Worm (Caenorhabditis elegans) whole organism, L2 larva: ENCODE results near the gene nex-1.

Experiments used
- C34F6.9 ChIP-seq: fragments of 150-350 bp; optimal IDR thresholded peaks from 2 replicates; lab custom pipeline; 2014; ENCODE audit warnings: missing biosample characterization, missing genetic modification characterization
- F13H6.1 ChIP-seq: sonication (generic microtip); optimal IDR thresholded peaks from 2 replicates; lab custom pipeline; 2016; ENCODE audit warnings: missing genetic modification characterization, missing compliant biosample characterization
- R02D3.7 ChIP-seq: fragments of 150-350 bp; optimal IDR thresholded peaks from 2 replicates; lab custom pipeline; 2014; ENCODE audit warnings: missing biosample characterization, missing genetic modification characterization
- ZK546.5 ChIP-seq: sonication (generic microtip); optimal IDR thresholded peaks from 2 replicates; lab custom pipeline; 2017; ENCODE audit warnings: missing biosample characterization, missing genetic modification characterization
- alr-1 ChIP-seq: fragments of 150-350 bp; optimal IDR thresholded peaks from 2 replicates; lab custom pipeline; 2014; ENCODE audit warnings: missing biosample characterization, missing genetic modification characterization
- aly-2 ChIP-seq: fragments of 150-350 bp; optimal IDR thresholded peaks from 2 replicates; lab custom pipeline; 2014; ENCODE audit warnings: missing biosample characterization, missing genetic modification characterization
- ama-1 ChIP-seq: fragments of 150-350 bp; optimal IDR thresholded peaks from 2 replicates; lab custom pipeline; 2018; ENCODE audit warnings: inconsistent platforms
- blmp-1 ChIP-seq: sonication (generic microtip); optimal IDR thresholded peaks from 2 replicates; lab custom pipeline; 2017; ENCODE audit warnings: missing genetic modification characterization, mild to moderate bottlenecking, missing compliant biosample characterization, antibody characterized with exemption, moderate library complexity; ENCODE audit not compliant: insufficient read depth
- ceh-82 ChIP-seq: fragments of 150-350 bp; optimal IDR thresholded peaks from 2 replicates; lab custom pipeline; 2014; ENCODE audit warnings: missing biosample characterization, missing genetic modification characterization
- crh-2 ChIP-seq: sonication (generic microtip); optimal IDR thresholded peaks from 2 replicates; lab custom pipeline; 2017; ENCODE audit warnings: missing biosample characterization, missing genetic modification characterization
- dmd-4 ChIP-seq: sonication (generic microtip); optimal IDR thresholded peaks from 2 replicates; lab custom pipeline; 2017; ENCODE audit warnings: missing biosample characterization, missing genetic modification characterization
- egl-27 ChIP-seq: sonication (generic microtip); optimal IDR thresholded peaks from 3 replicates; lab custom pipeline; 2017; ENCODE audit warnings: missing biosample characterization, missing genetic modification reagents, missing genetic modification characterization
- elt-1 ChIP-seq: fragments of 150-350 bp; optimal IDR thresholded peaks from 2 replicates; lab custom pipeline; 2014; ENCODE audit warnings: missing biosample characterization, missing genetic modification characterization
- elt-3 ChIP-seq: sonication (generic microtip); optimal IDR thresholded peaks from 2 replicates; lab custom pipeline; 2017; ENCODE audit warnings: missing biosample characterization, missing genetic modification characterization
- fos-1 ChIP-seq: fragments of 150-350 bp; optimal IDR thresholded peaks from 2 replicates; lab custom pipeline; 2014; ENCODE audit warnings: missing biosample characterization, missing genetic modification characterization
- gmeb-1 ChIP-seq: fragments of 150-350 bp; optimal IDR thresholded peaks from 2 replicates; lab custom pipeline; 2014; ENCODE audit warnings: missing biosample characterization, missing genetic modification characterization
- lin-11 ChIP-seq: fragments of 150-350 bp; sonication (generic microtip); optimal IDR thresholded peaks from 2 replicates; lab custom pipeline; 2014; ENCODE audit warnings: missing biosample characterization, missing genetic modification characterization, inconsistent platforms, mixed read lengths
- lin-13 ChIP-seq: fragments of 150-350 bp; optimal IDR thresholded peaks from 2 replicates; lab custom pipeline; 2014; ENCODE audit warnings: missing biosample characterization, missing genetic modification reagents, missing genetic modification characterization
- lin-39 ChIP-seq: fragments of 150-350 bp; optimal IDR thresholded peaks from 2 replicates; lab custom pipeline; 2014; ENCODE audit warnings: missing biosample characterization, missing genetic modification reagents, missing genetic modification characterization
- lsy-2 ChIP-seq, 2 experiments: fragments of 150-350 bp in 1 of 2; sonication (generic microtip) in 1 of 2; optimal IDR thresholded peaks; 2 replicates each; lab custom pipeline; 2014 to 2017; ENCODE audit warnings: missing biosample characterization in 2 of 2, missing genetic modification characterization in 2 of 2
- mab-5 ChIP-seq: fragments of 150-350 bp; optimal IDR thresholded peaks from 2 replicates; lab custom pipeline; 2014; ENCODE audit warnings: missing biosample characterization, missing genetic modification characterization
- mbf-1 ChIP-seq: sonication (generic microtip); optimal IDR thresholded peaks from 2 replicates; lab custom pipeline; 2017; ENCODE audit warnings: missing biosample characterization, missing genetic modification characterization
- mdl-1 ChIP-seq, 2 experiments: fragments of 150-350 bp in 1 of 2; sonication (generic microtip) in 1 of 2; optimal IDR thresholded peaks; 2 replicates each; lab custom pipeline; 2017; ENCODE audit warnings: missing biosample characterization in 2 of 2, missing genetic modification characterization in 2 of 2
- nhr-10 ChIP-seq: sonication (generic microtip); optimal IDR thresholded peaks from 2 replicates; lab custom pipeline; 2017; ENCODE audit warnings: missing biosample characterization, missing genetic modification characterization
- nhr-11 ChIP-seq: fragments of 150-350 bp; optimal IDR thresholded peaks from 2 replicates; lab custom pipeline; 2014; ENCODE audit warnings: missing biosample characterization, missing genetic modification characterization
- nhr-12 ChIP-seq: fragments of 150-350 bp; optimal IDR thresholded peaks from 2 replicates; lab custom pipeline; 2014; ENCODE audit warnings: missing biosample characterization, missing genetic modification characterization
- nhr-129 ChIP-seq: fragments of 150-350 bp; optimal IDR thresholded peaks from 2 replicates; lab custom pipeline; 2014; ENCODE audit warnings: missing biosample characterization, missing genetic modification characterization
- nhr-21 ChIP-seq: fragments of 150-350 bp; optimal IDR thresholded peaks from 2 replicates; lab custom pipeline; 2014; ENCODE audit warnings: missing biosample characterization, missing genetic modification characterization
- nhr-23 ChIP-seq: fragments of 150-350 bp; optimal IDR thresholded peaks from 2 replicates; lab custom pipeline; 2014; ENCODE audit warnings: missing biosample characterization, missing genetic modification reagents, missing genetic modification characterization
- nhr-237 ChIP-seq: fragments of 150-350 bp; optimal IDR thresholded peaks from 2 replicates; lab custom pipeline; 2014; ENCODE audit warnings: missing biosample characterization, missing genetic modification characterization
- nhr-25 ChIP-seq: fragments of 150-350 bp; sonication (generic microtip); optimal IDR thresholded peaks from 3 replicates; lab custom pipeline; 2014; ENCODE audit warnings: missing biosample characterization, missing genetic modification characterization
- nhr-6 ChIP-seq: fragments of 150-350 bp; optimal IDR thresholded peaks from 2 replicates; lab custom pipeline; 2014; ENCODE audit warnings: missing biosample characterization, missing genetic modification characterization
- nhr-77 ChIP-seq: fragments of 150-350 bp; optimal IDR thresholded peaks from 2 replicates; lab custom pipeline; 2014; ENCODE audit warnings: missing biosample characterization, missing genetic modification characterization
- sem-4 ChIP-seq: fragments of 150-350 bp; optimal IDR thresholded peaks from 2 replicates; lab custom pipeline; 2014; ENCODE audit warnings: missing biosample characterization, missing genetic modification reagents, missing genetic modification characterization
- skn-1 ChIP-seq: sonication (generic microtip); optimal IDR thresholded peaks from 2 replicates; lab custom pipeline; 2017; ENCODE audit warnings: missing biosample characterization, missing genetic modification characterization
- sma-3 ChIP-seq: sonication (generic microtip); optimal IDR thresholded peaks from 2 replicates; lab custom pipeline; 2016; ENCODE audit warnings: missing genetic modification reagents, missing genetic modification characterization, missing compliant biosample characterization
- sma-9 ChIP-seq, 2 experiments: fragments of 150-350 bp in 1 of 2; sonication (generic microtip) in 1 of 2; optimal IDR thresholded peaks; 2 replicates each; lab custom pipeline; 2014 to 2016; ENCODE audit warnings: missing genetic modification characterization in 2 of 2, mild to moderate bottlenecking in 1 of 2, missing biosample characterization in 1 of 2, missing compliant biosample characterization in 1 of 2, missing genetic modification reagents in 1 of 2, moderate library complexity in 1 of 2
- unc-39 ChIP-seq: fragments of 150-350 bp; optimal IDR thresholded peaks from 2 replicates; lab custom pipeline; 2014; ENCODE audit warnings: missing biosample characterization, missing genetic modification characterization
- unc-55 ChIP-seq: fragments of 150-350 bp; sonication (generic microtip); optimal IDR thresholded peaks from 3 replicates; lab custom pipeline; 2014; ENCODE audit warnings: missing biosample characterization, missing genetic modification reagents, missing genetic modification characterization
- unc-62 ChIP-seq: fragments of 150-350 bp; optimal IDR thresholded peaks from 2 replicates; lab custom pipeline; 2014; ENCODE audit warnings: missing biosample characterization, missing genetic modification reagents, missing genetic modification characterization
- ztf-11 ChIP-seq: sonication (generic microtip); optimal IDR thresholded peaks from 2 replicates; lab custom pipeline; 2017; ENCODE audit warnings: missing biosample characterization, missing genetic modification characterization
- ztf-4 ChIP-seq: fragments of 150-350 bp; optimal IDR thresholded peaks from 2 replicates; lab custom pipeline; 2014; ENCODE audit warnings: missing biosample characterization, missing genetic modification characterization

The nex-1 gene

ce11 chrIII:5200349-5200748 lies 25.1 kb upstream of the nex-1 start:
- TF ChIP-seq gmeb-1 (tag; lab: Kevin White, UChicago) (peak; percentile 32), lin-11 (tag; lab: Kevin White, UChicago) (no peak), sma-9 (GFP tag; optimal IDR thresholded peaks at IDR 0.05; lab: Kevin White, UChicago) (peak; percentile 49), sma-9 (tag; optimal IDR thresholded peaks at IDR 0.05; lab: Kevin White, UChicago) (no peak), crh-2 (tag; lab: Kevin White, UChicago) (peak; percentile 24), mbf-1 (tag; lab: Kevin White, UChicago) (no peak), fos-1 (tag; lab: Kevin White, UChicago) (peak; percentile 60), nhr-129 (tag; lab: Kevin White, UChicago) (peak; percentile 91), blmp-1 (peak; percentile 14), nhr-25 (peak; percentile 43), alr-1 (tag; lab: Kevin White, UChicago) (no peak)
- TF ChIP-seq, all 48 proteins: peak for 7

- TF ChIP-seq R02D3.7 (tag; lab: Kevin White, UChicago) (no peak), ceh-82 (tag; lab: Kevin White, UChicago) (no peak), blmp-1 (no peak), nhr-11 (tag; lab: Kevin White, UChicago) (no peak), C34F6.9 (peak; percentile 14), alr-1 (tag; lab: Kevin White, UChicago) (no peak), sem-4 (tag; lab: Kevin White, UChicago) (no peak), fos-1 (tag; lab: Kevin White, UChicago) (peak; percentile 97), nhr-129 (tag; lab: Kevin White, UChicago) (peak; percentile 30), lin-11 (tag; lab: Kevin White, UChicago) (no peak), mbf-1 (tag; lab: Kevin White, UChicago) (no peak), nhr-23 (tag; lab: Kevin White, UChicago) (no peak), aly-2 (tag; lab: Kevin White, UChicago) (no peak), nhr-25 (peak; percentile 53), unc-62 (GFP tag; lab: Kevin White, UChicago) (no peak), ztf-4 (tag; lab: Kevin White, UChicago) (no peak), gmeb-1 (tag; lab: Kevin White, UChicago) (peak; percentile 58), sma-3 (GFP tag; lab: Kevin White, UChicago) (peak; percentile 44), nhr-237 (tag; lab: Kevin White, UChicago) (no peak), ztf-11 (no peak), lin-39 (no peak), nhr-77 (no peak), elt-3 (no peak), crh-2 (tag; lab: Kevin White, UChicago) (peak; percentile 88), lsy-2 (tag; optimal IDR thresholded peaks at IDR 0.05; lab: Kevin White, UChicago) (peak in 1 of 2 experiments; percentile 28), lin-13 (no peak), unc-55 (no peak), nhr-10 (no peak), mdl-1 (tag; optimal IDR thresholded peaks at IDR 0.05; lab: Kevin White, UChicago) (no peak), ama-1 (lab: Kevin White, UChicago) (no peak), unc-39 (tag; lab: Kevin White, UChicago) (no peak), nhr-21 (tag; lab: Kevin White, UChicago) (peak; percentile 25), elt-1 (no peak), dmd-4 (no peak), egl-27 (no peak), nhr-6 (no peak), mab-5 (tag; lab: Kevin White, UChicago) (no peak), F13H6.1 (tag; lab: Kevin White, UChicago) (peak; percentile 1), sma-9 (GFP tag; optimal IDR thresholded peaks at IDR 0.05; lab: Kevin White, UChicago) (peak; percentile 69), sma-9 (tag; optimal IDR thresholded peaks at IDR 0.05; lab: Kevin White, UChicago) (no peak), skn-1 (tag; lab: Kevin White, UChicago) (no peak), ZK546.5 (tag; lab: Kevin White, UChicago) (no peak)
These were observed 24.2 kb upstream of the nex-1 start for ce11 chrIII:5201267-5201666.

ce11 chrIII:5202641-5203040 lies 22.8 kb upstream of the nex-1 start:
- TF ChIP-seq nhr-11 (tag; lab: Kevin White, UChicago) (no peak), nhr-129 (tag; lab: Kevin White, UChicago) (peak; percentile 80), crh-2 (tag; lab: Kevin White, UChicago) (peak; percentile 86), egl-27 (peak; percentile 51), fos-1 (tag; lab: Kevin White, UChicago) (peak; percentile 85), nhr-25 (peak; percentile 92), nhr-6 (peak; percentile 71), mab-5 (tag; lab: Kevin White, UChicago) (no peak), gmeb-1 (tag; lab: Kevin White, UChicago) (peak; percentile 54), ztf-4 (tag; lab: Kevin White, UChicago) (peak; percentile 51), nhr-21 (tag; lab: Kevin White, UChicago) (peak; percentile 55), F13H6.1 (tag; lab: Kevin White, UChicago) (peak; percentile 54), sma-3 (GFP tag; lab: Kevin White, UChicago) (peak; percentile 63), unc-55 (peak; percentile 45), nhr-12 (tag; lab: Kevin White, UChicago) (no peak), blmp-1 (peak; percentile 70), alr-1 (tag; lab: Kevin White, UChicago) (no peak), lsy-2 (tag; optimal IDR thresholded peaks at IDR 0.05; lab: Kevin White, UChicago) (peak; percentile 7 to 51), ZK546.5 (tag; lab: Kevin White, UChicago) (no peak), nhr-10 (no peak), nhr-77 (no peak), lin-13 (peak; percentile 55), sma-9 (GFP tag; optimal IDR thresholded peaks at IDR 0.05; lab: Kevin White, UChicago) (peak; percentile 80), sma-9 (tag; optimal IDR thresholded peaks at IDR 0.05; lab: Kevin White, UChicago) (no peak), C34F6.9 (peak; percentile 74)
- TF ChIP-seq, all 48 proteins: peak for 17
